Worm (Caenorhabditis elegans): ENCODE data around the gene sur-7.
A peak's percentile ranks its signal among the peaks of the same experiment; 100 is the strongest.

Gene sur-7

ce11 chrX:16369454-16369853, 6.9 kb upstream of the sur-7 start:
- no peak for TF ChIP-seq lin-13 (tag; optimal IDR thresholded peaks at IDR 0.05)
- no peak for TF ChIP-seq elt-1 (tag; optimal IDR thresholded peaks at IDR 0.05; ENCODE audit: borderline replicate concordance, insufficient read depth)
- TF ChIP-seq hlh-1 (tag; optimal IDR thresholded peaks at IDR 0.05), result no peak
- TF ChIP-seq mab-5 (tag; optimal IDR thresholded peaks at IDR 0.05), result no peak
- no peak for TF ChIP-seq tbx-8 (GFP tag; optimal IDR thresholded peaks at IDR 0.05)
- no peak for TF ChIP-seq nhr-237 (tag; optimal IDR thresholded peaks at IDR 0.05)
- TF ChIP-seq sem-2 (GFP tag; optimal IDR thresholded peaks at IDR 0.05), result no peak
- TF ChIP-seq unc-39 (tag; optimal IDR thresholded peaks at IDR 0.05), result no peak
- no peak for TF ChIP-seq ztf-11 (tag; optimal IDR thresholded peaks at IDR 0.05)
- TF ChIP-seq drap-1 (GFP tag; optimal IDR thresholded peaks at IDR 0.05), result no peak
- no peak for TF ChIP-seq flh-1 (GFP tag; optimal IDR thresholded peaks at IDR 0.05)
- TF ChIP-seq lin-32 (GFP tag; optimal IDR thresholded peaks at IDR 0.05), result no peak
- TF ChIP-seq M03D4.4 (tag; optimal IDR thresholded peaks at IDR 0.05), result no peak
- TF ChIP-seq ceh-83 (GFP tag; optimal IDR thresholded peaks at IDR 0.05), result no peak

ce11 chrX:16377903-16378302, 1.5 kb downstream of the sur-7 start:
- no peak for TF ChIP-seq unc-62 (GFP tag; optimal IDR thresholded peaks at IDR 0.05)
- no peak for TF ChIP-seq ceh-43 (GFP tag; optimal IDR thresholded peaks at IDR 0.05)
- TF ChIP-seq elt-3 (tag; optimal IDR thresholded peaks at IDR 0.05), result no peak
- no peak for TF ChIP-seq nhr-237 (tag; optimal IDR thresholded peaks at IDR 0.05)
- TF ChIP-seq pha-4 (tag; optimal IDR thresholded peaks at IDR 0.05), result no peak
- TF ChIP-seq zip-8 (tag; optimal IDR thresholded peaks at IDR 0.05), result no peak
- no peak for TF ChIP-seq nhr-2 (tag; optimal IDR thresholded peaks at IDR 0.05)
- TF ChIP-seq unc-120 (tag; optimal IDR thresholded peaks at IDR 0.05; ENCODE audit: poor library complexity, severe bottlenecking), result peak; percentile 77
- no peak for TF ChIP-seq unc-39 (tag; optimal IDR thresholded peaks at IDR 0.05)
- no peak for TF ChIP-seq elt-1 (tag; optimal IDR thresholded peaks at IDR 0.05; ENCODE audit: borderline replicate concordance, insufficient read depth)
- TF ChIP-seq drap-1 (GFP tag; optimal IDR thresholded peaks at IDR 0.05), result peak; percentile 42
- TF ChIP-seq mls-2 (tag; optimal IDR thresholded peaks at IDR 0.05), result no peak
- TF ChIP-seq blmp-1 (tag; optimal IDR thresholded peaks at IDR 0.05), result no peak
- TF ChIP-seq ham-2 (GFP tag; optimal IDR thresholded peaks at IDR 0.05), result peak; percentile 35
- TF ChIP-seq mep-1 (tag; optimal IDR thresholded peaks at IDR 0.05), result no peak
- TF ChIP-seq nhr-76 (tag; optimal IDR thresholded peaks at IDR 0.05), result no peak
- TF ChIP-seq tbx-8 (GFP tag; optimal IDR thresholded peaks at IDR 0.05), result no peak
- peak; percentile 67 for TF ChIP-seq sptf-1 (tag; optimal IDR thresholded peaks at IDR 0.05)
- TF ChIP-seq hlh-1 (tag; optimal IDR thresholded peaks at IDR 0.05), result no peak
- TF ChIP-seq ceh-39 (tag; optimal IDR thresholded peaks at IDR 0.05), result no peak
- no peak for TF ChIP-seq nhr-28 (tag; optimal IDR thresholded peaks at IDR 0.05)
- TF ChIP-seq cnd-1 (tag; optimal IDR thresholded peaks at IDR 0.05), result peak; percentile 14
- no peak for TF ChIP-seq bed-3 (GFP tag; optimal IDR thresholded peaks at IDR 0.05)
- TF ChIP-seq ztf-11 (tag; optimal IDR thresholded peaks at IDR 0.05), result no peak
- no peak for TF ChIP-seq flh-1 (GFP tag; optimal IDR thresholded peaks at IDR 0.05)
- TF ChIP-seq snpc-4 (tag; optimal IDR thresholded peaks at IDR 0.05), result no peak
- no peak for TF ChIP-seq lin-32 (GFP tag; optimal IDR thresholded peaks at IDR 0.05)

ce11 chrX:16381115-16381514, 4.7 kb downstream of the sur-7 start:
- no peak for TF ChIP-seq pha-4 (tag; optimal IDR thresholded peaks at IDR 0.05)
- no peak for TF ChIP-seq sem-2 (GFP tag; optimal IDR thresholded peaks at IDR 0.05)
- TF ChIP-seq nhr-12 (tag; optimal IDR thresholded peaks at IDR 0.05), result no peak
- TF ChIP-seq nhr-2 (tag; optimal IDR thresholded peaks at IDR 0.05), result no peak
- no peak for TF ChIP-seq lsy-2 (tag; optimal IDR thresholded peaks at IDR 0.05)
- no peak for TF ChIP-seq unc-120 (tag; optimal IDR thresholded peaks at IDR 0.05; ENCODE audit: poor library complexity, severe bottlenecking)
- no peak for TF ChIP-seq lin-32 (GFP tag; optimal IDR thresholded peaks at IDR 0.05)
- TF ChIP-seq nhr-76 (tag; optimal IDR thresholded peaks at IDR 0.05), result no peak
- TF ChIP-seq drap-1 (GFP tag; optimal IDR thresholded peaks at IDR 0.05), result no peak
- no peak for TF ChIP-seq hlh-1 (tag; optimal IDR thresholded peaks at IDR 0.05)
- TF ChIP-seq ham-2 (GFP tag; optimal IDR thresholded peaks at IDR 0.05), result no peak
- no peak for TF ChIP-seq mab-5 (tag; optimal IDR thresholded peaks at IDR 0.05)
- no peak for TF ChIP-seq sptf-1 (tag; optimal IDR thresholded peaks at IDR 0.05)
- TF ChIP-seq ceh-43 (GFP tag; optimal IDR thresholded peaks at IDR 0.05), result no peak
- no peak for TF ChIP-seq snpc-4 (tag; optimal IDR thresholded peaks at IDR 0.05)
- no peak for TF ChIP-seq nhr-28 (tag; optimal IDR thresholded peaks at IDR 0.05)
- no peak for TF ChIP-seq flh-1 (GFP tag; optimal IDR thresholded peaks at IDR 0.05)
- TF ChIP-seq lin-13 (tag; optimal IDR thresholded peaks at IDR 0.05), result no peak

- TF ChIP-seq nhr-237 (tag; optimal IDR thresholded peaks at IDR 0.05) (no peak), M03D4.4 (tag; optimal IDR thresholded peaks at IDR 0.05) (no peak), nhr-12 (tag; optimal IDR thresholded peaks at IDR 0.05) (no peak), ceh-83 (GFP tag; optimal IDR thresholded peaks at IDR 0.05) (no peak), snpc-4 (tag; optimal IDR thresholded peaks at IDR 0.05) (no peak), nhr-28 (tag; optimal IDR thresholded peaks at IDR 0.05) (no peak)
These were observed 5.5 kb downstream of the sur-7 start for ce11 chrX:16381908-16382307.
